Fruit fly (Drosophila melanogaster): Measurements from ENCODE around the gene btd.
A peak's percentile ranks its signal among the peaks of the same experiment; 100 is the strongest.

The btd gene

DNA sequence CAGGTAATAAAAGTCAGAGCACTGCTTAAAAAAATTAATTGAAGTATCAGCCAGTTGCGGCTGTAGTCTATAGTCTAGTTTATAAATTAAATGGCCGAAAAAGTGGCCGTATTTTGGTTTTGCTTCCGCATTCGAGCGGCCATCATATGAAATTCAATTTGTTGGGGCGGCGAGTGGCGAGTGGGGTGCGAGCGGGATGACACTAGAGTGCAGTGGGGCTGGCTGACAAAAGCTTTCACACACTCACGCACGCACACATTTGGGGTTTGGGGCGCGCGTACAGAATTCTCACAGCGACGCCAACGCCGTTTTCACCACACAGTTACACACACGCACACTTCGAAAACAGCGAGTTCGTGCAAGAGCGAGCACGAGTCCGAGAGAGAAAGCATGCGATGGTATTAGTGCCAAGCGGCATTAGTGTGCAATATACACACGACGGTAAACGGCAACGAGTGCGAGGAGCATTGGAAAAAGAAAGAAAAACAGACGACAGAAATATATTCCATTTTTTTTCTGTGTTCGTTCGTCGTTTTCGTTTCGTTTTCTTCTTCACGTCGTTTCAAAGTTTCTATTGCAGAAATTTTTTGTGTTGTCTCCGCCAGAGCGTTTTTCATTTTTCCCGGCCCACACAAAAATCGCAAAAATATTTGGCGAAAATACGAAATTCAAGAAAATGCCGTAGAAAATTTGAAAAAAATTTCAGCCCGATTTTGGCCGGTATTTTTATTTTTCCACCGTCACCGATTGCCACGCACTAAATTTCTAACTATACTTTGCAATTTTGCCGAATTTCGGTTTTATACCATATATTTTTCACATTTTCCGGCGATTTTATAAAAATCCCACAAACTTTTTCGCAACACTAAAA, 9.1 kb upstream of the btd start:
- TF ChIP-seq CG32264 (GFP tag; optimal IDR thresholded peaks at IDR 0.05), result peak; percentile 54
- TF ChIP-seq N (GFP tag; optimal IDR thresholded peaks at IDR 0.05), result peak; percentile 91
- no peak for TF ChIP-seq pan (optimal IDR thresholded peaks at IDR 0.05)
- TF ChIP-seq dl (GFP tag; optimal IDR thresholded peaks at IDR 0.05; ENCODE audit: insufficient read depth in 1 of 2, partially characterized antibody in 2 of 2), result peak; percentile 48 to 57
- no peak for TF ChIP-seq sv (GFP tag; optimal IDR thresholded peaks at IDR 0.05)
- peak; percentile 72 for TF ChIP-seq Rel (GFP tag; optimal IDR thresholded peaks at IDR 0.05)
- TF ChIP-seq Rel (tag; optimal IDR thresholded peaks at IDR 0.05), result peak; percentile 47
- peak; percentile 62 for TF ChIP-seq h (GFP tag; optimal IDR thresholded peaks at IDR 0.05)
- no peak for TF ChIP-seq Abd-B (GFP tag; optimal IDR thresholded peaks at IDR 0.05)
- TF ChIP-seq Sp1 (GFP tag; optimal IDR thresholded peaks at IDR 0.05), result peak; percentile 46
- no peak for TF ChIP-seq sage (GFP tag; optimal IDR thresholded peaks at IDR 0.05)
- peak; percentile 11 for TF ChIP-seq fru (GFP tag; optimal IDR thresholded peaks at IDR 0.05)
- peak; percentile 61 for TF ChIP-seq Myc (optimal IDR thresholded peaks at IDR 0.05)
- peak; percentile 70 for TF ChIP-seq psq (GFP tag; optimal IDR thresholded peaks at IDR 0.05)
- TF ChIP-seq Hr83 (GFP tag; optimal IDR thresholded peaks at IDR 0.05; ENCODE audit: poor library complexity, severe bottlenecking), result peak; percentile 70
- TF ChIP-seq Dif (GFP tag; optimal IDR thresholded peaks at IDR 0.05; ENCODE audit: partially characterized antibody), result peak; percentile 70
- peak; percentile 75 for TF ChIP-seq jim (GFP tag; optimal IDR thresholded peaks at IDR 0.05)
- no peak for TF ChIP-seq dsf (GFP tag; optimal IDR thresholded peaks at IDR 0.05; ENCODE audit: borderline replicate concordance)

DNA sequence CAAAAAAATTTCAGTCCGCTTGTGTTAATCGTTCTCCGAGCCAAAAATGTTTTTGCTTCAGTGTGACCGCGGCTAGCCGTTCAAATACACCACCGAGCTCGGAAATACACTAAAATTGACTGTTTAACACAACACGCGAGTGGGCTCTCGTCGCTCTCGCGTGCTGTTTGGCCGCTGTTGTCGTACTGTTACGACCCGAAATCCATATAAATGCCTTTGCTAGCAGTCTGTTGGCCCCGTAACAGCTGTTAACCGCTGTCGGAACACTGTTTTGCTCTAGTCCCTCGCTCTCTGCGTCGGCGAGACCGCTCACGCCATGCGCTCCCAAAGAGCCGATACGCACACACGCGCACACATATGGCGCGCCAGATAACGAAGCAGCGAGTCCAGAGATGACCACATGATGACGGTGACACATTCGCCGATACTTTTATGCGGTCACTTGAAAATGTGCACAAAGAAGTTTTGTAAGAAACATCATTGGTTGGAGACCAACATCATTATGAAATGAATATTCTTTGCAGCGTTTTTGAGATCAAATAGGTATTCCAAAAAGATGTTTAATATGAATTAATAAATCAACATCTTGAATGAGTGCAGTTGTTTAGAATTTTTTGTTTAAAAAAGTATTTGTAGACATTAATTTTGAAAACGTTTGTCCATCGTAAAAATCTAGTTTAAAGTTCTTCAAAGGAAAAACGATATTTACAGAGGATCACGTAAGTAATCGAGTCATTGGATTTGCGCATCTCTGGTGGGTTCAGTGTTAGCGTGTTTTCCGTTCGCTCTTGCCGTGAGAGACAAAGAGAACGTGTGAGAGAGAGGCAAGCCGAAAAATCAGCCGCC, 8.2 kb upstream of the btd start:
- peak; percentile 73 for TF ChIP-seq dmrt93B (GFP tag; optimal IDR thresholded peaks at IDR 0.05)
- peak; percentile 5 to 78 for TF ChIP-seq dl (GFP tag; optimal IDR thresholded peaks at IDR 0.05; ENCODE audit: insufficient read depth in 1 of 2, partially characterized antibody in 2 of 2)
- peak; percentile 65 for TF ChIP-seq br (GFP tag; optimal IDR thresholded peaks at IDR 0.05)
- TF ChIP-seq CG9705 (GFP tag; optimal IDR thresholded peaks at IDR 0.05), result peak; percentile 62
- peak; percentile 63 for TF ChIP-seq h (GFP tag; optimal IDR thresholded peaks at IDR 0.05)
- peak; percentile 97 for TF ChIP-seq woc (GFP tag; optimal IDR thresholded peaks at IDR 0.05)
- TF ChIP-seq Jra (GFP tag; optimal IDR thresholded peaks at IDR 0.05), result peak; percentile 60
- TF ChIP-seq Dif (GFP tag; optimal IDR thresholded peaks at IDR 0.05; ENCODE audit: partially characterized antibody), result peak; percentile 72
- TF ChIP-seq Hnf4 (GFP tag; optimal IDR thresholded peaks at IDR 0.05), result peak; percentile 30
- no peak for TF ChIP-seq Abd-B (GFP tag; optimal IDR thresholded peaks at IDR 0.05)
- peak; percentile 26 for TF ChIP-seq psq (GFP tag; optimal IDR thresholded peaks at IDR 0.05)
- no peak for TF ChIP-seq pan (optimal IDR thresholded peaks at IDR 0.05)
- no peak for TF ChIP-seq Rel (GFP tag; optimal IDR thresholded peaks at IDR 0.05)
- peak; percentile 17 for TF ChIP-seq Rel (tag; optimal IDR thresholded peaks at IDR 0.05)
- no peak for TF ChIP-seq Dfd (GFP tag; optimal IDR thresholded peaks at IDR 0.05)
- peak; percentile 6 for TF ChIP-seq brk (GFP tag; optimal IDR thresholded peaks at IDR 0.05)
- TF ChIP-seq ey (GFP tag; optimal IDR thresholded peaks at IDR 0.05), result peak; percentile 74
- peak; percentile 82 for TF ChIP-seq Myc (optimal IDR thresholded peaks at IDR 0.05)
- peak; percentile 67 for TF ChIP-seq rgr (GFP tag; optimal IDR thresholded peaks at IDR 0.05)
- peak; percentile 55 for TF ChIP-seq sv (GFP tag; optimal IDR thresholded peaks at IDR 0.05)
- no peak for TF ChIP-seq lola (GFP tag; optimal IDR thresholded peaks at IDR 0.05)
- TF ChIP-seq Sp1 (GFP tag; optimal IDR thresholded peaks at IDR 0.05), result peak; percentile 70
- peak; percentile 74 for TF ChIP-seq fru (GFP tag; optimal IDR thresholded peaks at IDR 0.05)
- TF ChIP-seq HLH106 (tag; optimal IDR thresholded peaks at IDR 0.05), result peak; percentile 78
- no peak for TF ChIP-seq jim (GFP tag; optimal IDR thresholded peaks at IDR 0.05)
- peak; percentile 21 for TF ChIP-seq OdsH (GFP tag; optimal IDR thresholded peaks at IDR 0.05)
- peak in 1 of 2 experiments; percentile 70 for TF ChIP-seq foxo (GFP tag; optimal IDR thresholded peaks at IDR 0.05)
- no peak for TF ChIP-seq usp (GFP tag; optimal IDR thresholded peaks at IDR 0.05)

Measured in whole organism, wandering third instar larva.